Fruit fly (Drosophila melanogaster) whole organism, wandering third instar larva: Measurements from ENCODE around the gene CG44014.

Experiments
- Abd-B ChIP-seq: fragments of >200 bp; optimal IDR thresholded peaks from 2 replicates; lab custom pipeline; 2017; ENCODE audit warnings: missing biosample characterization, missing genetic modification characterization
- Dfd ChIP-seq: fragments of >200 bp; optimal IDR thresholded peaks from 2 replicates; lab custom pipeline; 2017; ENCODE audit warnings: missing biosample characterization, missing genetic modification characterization
- Hr78 ChIP-seq: fragments of >200 bp; optimal IDR thresholded peaks from 2 replicates; lab custom pipeline; 2017; ENCODE audit warnings: missing biosample characterization, missing genetic modification characterization
- Hr83 ChIP-seq: fragments of 200-300 bp; sonication (Bioruptor generic); optimal IDR thresholded peaks from 2 replicates; lab custom pipeline; 2016; ENCODE audit warnings: missing biosample characterization, mild to moderate bottlenecking, missing genetic modification characterization, moderate library complexity; ENCODE audit not compliant: poor library complexity, severe bottlenecking
- Myc ChIP-seq: fragments of >200 bp; optimal IDR thresholded peaks from 2 replicates; lab custom pipeline; 2017
- OdsH ChIP-seq: fragments of 200-800 bp; sonication (Bioruptor generic); optimal IDR thresholded peaks from 2 replicates; lab custom pipeline; 2016; ENCODE audit warnings: missing biosample characterization, mild to moderate bottlenecking, missing genetic modification characterization
- Rel ChIP-seq, 2 experiments: fragments of 200-800 bp; sonication (Bioruptor generic) in 1 of 2; optimal IDR thresholded peaks; 2 replicates in 1 of 2; 3 replicates in 1 of 2; lab custom pipeline; 2016 to 2019; ENCODE audit warnings: mild to moderate bottlenecking in 2 of 2, missing biosample characterization in 2 of 2, missing genetic modification characterization in 2 of 2, moderate library complexity in 1 of 2
- br ChIP-seq: fragments of 200-800 bp; sonication (Bioruptor generic); optimal IDR thresholded peaks from 2 replicates; lab custom pipeline; 2016; ENCODE audit warnings: missing biosample characterization, missing genetic modification characterization
- dsf ChIP-seq: sonication (Bioruptor generic); optimal IDR thresholded peaks from 2 replicates; lab custom pipeline; 2016; ENCODE audit warnings: missing biosample characterization, missing genetic modification characterization, borderline replicate concordance
- h ChIP-seq: fragments of 200-800 bp; sonication (Bioruptor generic); optimal IDR thresholded peaks from 3 replicates; lab custom pipeline; 2016; ENCODE audit warnings: missing biosample characterization, mild to moderate bottlenecking, missing genetic modification characterization
- jim ChIP-seq: fragments of 175-275, 200-325 bp; sonication (Bioruptor generic); optimal IDR thresholded peaks from 2 replicates; lab custom pipeline; 2016; ENCODE audit warnings: missing biosample characterization, mild to moderate bottlenecking, missing genetic modification characterization
- psq ChIP-seq: fragments of 200-800 bp; sonication (Bioruptor generic); optimal IDR thresholded peaks from 3 replicates; lab custom pipeline; 2017; ENCODE audit warnings: missing biosample characterization, mild to moderate bottlenecking, missing genetic modification characterization, moderate library complexity
- sage ChIP-seq: fragments of 200-800 bp; sonication (Bioruptor generic); optimal IDR thresholded peaks from 2 replicates; lab custom pipeline; 2016; ENCODE audit warnings: missing biosample characterization, mild to moderate bottlenecking, missing genetic modification characterization
- sv ChIP-seq: fragments of 200-800 bp; sonication (Bioruptor generic); optimal IDR thresholded peaks from 3 replicates; lab custom pipeline; 2016; ENCODE audit warnings: missing biosample characterization, missing genetic modification characterization

dm6 chr3R:15471742-15472141 lies 36.9 kb downstream of the CG44014 start:
- TF ChIP-seq Hr78 (GFP tag; lab: Kevin White, UChicago) (no peak), Abd-B (no peak), Rel (GFP tag; optimal IDR thresholded peaks at IDR 0.05; lab: Kevin White, UChicago) (no peak), Rel (tag; optimal IDR thresholded peaks at IDR 0.05; lab: Kevin White, UChicago) (no peak), h (GFP tag; lab: Kevin White, UChicago) (no peak), jim (GFP tag; lab: Kevin White, UChicago) (no peak), sv (GFP tag; lab: Kevin White, UChicago) (no peak), Dfd (GFP tag; lab: Kevin White, UChicago) (no peak), psq (no peak), dsf (no peak), Hr83 (no peak), sage (GFP tag; lab: Kevin White, UChicago) (no peak), Myc (lab: Kevin White, UChicago) (no peak), OdsH (GFP tag; lab: Kevin White, UChicago) (no peak), br (GFP tag; lab: Kevin White, UChicago) (no peak)
